Fruit fly (Drosophila melanogaster) whole organism, embryonic: ENCODE measurements around the gene Grip75.

Experiments
- CG10979 ChIP-seq: fragments of 200-800 bp; sonication (Bioruptor generic); optimal IDR thresholded peaks from 2 replicates; lab custom pipeline; 2018; ENCODE audit warnings: missing biosample characterization, mild to moderate bottlenecking, missing genetic modification characterization, moderate library complexity
- CG11695 ChIP-seq: fragments of 200-800 bp; sonication (Bioruptor generic); IDR thresholded peaks from 3 replicates; pipeline ENCODE4 v1.3.6; 2022; ENCODE audit warnings: missing biosample characterization, missing genetic modification characterization
- CG15011 ChIP-seq: fragments of 200-800 bp; sonication (Bioruptor generic); optimal IDR thresholded peaks from 3 replicates; lab custom pipeline; 2018; ENCODE audit warnings: missing biosample characterization, mild to moderate bottlenecking, missing genetic modification characterization
- CG1529 ChIP-seq: fragments of 200-800 bp; sonication (Bioruptor generic); optimal IDR thresholded peaks from 3 replicates; lab custom pipeline; 2018; ENCODE audit warnings: missing biosample characterization, missing genetic modification characterization
- CG15514 ChIP-seq: fragments of 200-800 bp; sonication (Bioruptor generic); optimal IDR thresholded peaks from 3 replicates; lab custom pipeline; 2017; ENCODE audit warnings: missing biosample characterization, missing genetic modification characterization, mild to moderate bottlenecking, moderate library complexity, missing genetic modification reagents
- CG16813 ChIP-seq: fragments of 200-800 bp; sonication (Bioruptor generic); IDR thresholded peaks from 3 replicates; pipeline ENCODE4 v1.3.6; 2022; ENCODE audit warnings: missing biosample characterization, missing genetic modification characterization; ENCODE audit not compliant: partially characterized antibody
- CG17186 ChIP-seq: fragments of 200-800 bp; sonication (Bioruptor generic); optimal IDR thresholded peaks from 3 replicates; lab custom pipeline; 2017; ENCODE audit warnings: missing biosample characterization, missing genetic modification reagents, missing genetic modification characterization
- CG17802 ChIP-seq: fragments of 200-800 bp; sonication (Bioruptor generic); optimal IDR thresholded peaks from 2 replicates; lab custom pipeline; 2018; ENCODE audit warnings: missing biosample characterization, mild to moderate bottlenecking, missing genetic modification characterization, moderate library complexity
- CG18619 ChIP-seq: fragments of 200-800 bp; sonication (Bioruptor generic); optimal IDR thresholded peaks from 3 replicates; lab custom pipeline; 2017; ENCODE audit warnings: missing biosample characterization, mild to moderate bottlenecking, missing genetic modification characterization
- CG2199 ChIP-seq: fragments of 200-800 bp; sonication (Bioruptor generic); IDR thresholded peaks from 3 replicates; pipeline ENCODE4 v1.3.6; 2022; ENCODE audit warnings: missing biosample characterization, missing genetic modification characterization
- CG2889 ChIP-seq: fragments of 200-800 bp; sonication (Bioruptor generic); IDR thresholded peaks from 3 replicates; pipeline ENCODE4 v1.3.6; 2022; ENCODE audit warnings: missing biosample characterization, missing genetic modification characterization
- CG30403 ChIP-seq: fragments of 200-800 bp; sonication (Bioruptor generic); optimal IDR thresholded peaks from 3 replicates; lab custom pipeline; 2016; ENCODE audit warnings: missing biosample characterization, missing genetic modification characterization
- CG31441 ChIP-seq: fragments of 200-800 bp; sonication (Bioruptor generic); IDR thresholded peaks from 2 replicates; pipeline ENCODE4 v1.3.6; 2022; ENCODE audit warnings: missing biosample characterization, missing genetic modification characterization
- CG32767 ChIP-seq: fragments of 200-800 bp; sonication (Bioruptor generic); IDR thresholded peaks from 2 replicates; pipeline ENCODE4 v1.3.6; 2022; ENCODE audit warnings: missing biosample characterization, missing genetic modification characterization
- CG3847 ChIP-seq: fragments of 200-800 bp; sonication (Bioruptor generic); IDR thresholded peaks from 2 replicates; pipeline ENCODE4 v1.3.6; 2022; ENCODE audit warnings: missing biosample characterization, missing genetic modification characterization
- CG7357 ChIP-seq: fragments of 200-800 bp; sonication (Bioruptor generic); IDR thresholded peaks from 3 replicates; pipeline ENCODE4 v1.3.6; 2022; ENCODE audit warnings: missing biosample characterization, missing genetic modification characterization
- CG8359 ChIP-seq: fragments of 200-800 bp; sonication (Bioruptor generic); optimal IDR thresholded peaks from 2 replicates; lab custom pipeline; 2017; ENCODE audit warnings: missing biosample characterization, mild to moderate bottlenecking, missing genetic modification characterization, borderline replicate concordance
- CG8478 ChIP-seq: fragments of >200 bp; optimal IDR thresholded peaks from 2 replicates; lab custom pipeline; 2018
- CG8944 ChIP-seq: fragments of 200-800 bp; sonication (Bioruptor generic); optimal IDR thresholded peaks from 3 replicates; lab custom pipeline; 2016; ENCODE audit warnings: missing biosample characterization, missing genetic modification characterization
- CG9876 ChIP-seq: fragments of 200-800 bp; sonication (Bioruptor generic); optimal IDR thresholded peaks from 2 replicates; lab custom pipeline; 2016; ENCODE audit warnings: missing biosample characterization, missing genetic modification characterization
- CHES-1-like ChIP-seq: fragments of 200-800 bp; sonication (Bioruptor generic); optimal IDR thresholded peaks from 2 replicates; lab custom pipeline; 2016; ENCODE audit warnings: missing biosample characterization, missing genetic modification characterization
- D19B ChIP-seq: fragments of 200-800 bp; sonication (Bioruptor generic); optimal IDR thresholded peaks from 2 replicates; lab custom pipeline; 2017; ENCODE audit warnings: missing biosample characterization, mild to moderate bottlenecking, missing genetic modification characterization
- Dad ChIP-seq: fragments of 200-800 bp; sonication (Bioruptor generic); optimal IDR thresholded peaks from 3 replicates; lab custom pipeline; 2016; ENCODE audit warnings: missing biosample characterization, missing genetic modification characterization
- Doc2 ChIP-seq: fragments of 200-800 bp; sonication (Bioruptor generic); IDR thresholded peaks from 2 replicates; pipeline ENCODE4 v1.3.6; 2022; ENCODE audit warnings: missing biosample characterization, missing genetic modification characterization
- Doc3 ChIP-seq: fragments of 200-800 bp; sonication (Bioruptor generic); IDR thresholded peaks from 3 replicates; pipeline ENCODE4 v1.3.6; 2022; ENCODE audit warnings: missing biosample characterization, missing genetic modification characterization; ENCODE audit not compliant: partially characterized antibody
- Hr51 ChIP-seq, 2 experiments: fragments of 200-800 bp; sonication (Bioruptor generic); optimal IDR thresholded peaks; 2 replicates in 1 of 2; 3 replicates in 1 of 2; lab custom pipeline; 2016 to 2018; ENCODE audit warnings: missing biosample characterization in 2 of 2, missing genetic modification characterization in 2 of 2, mild to moderate bottlenecking in 1 of 2, moderate library complexity in 1 of 2
- Mad ChIP-seq: fragments of 200-800 bp; sonication (Bioruptor generic); optimal IDR thresholded peaks from 2 replicates; lab custom pipeline; 2016; ENCODE audit warnings: missing biosample characterization, missing genetic modification characterization
- NfI ChIP-seq: fragments of 200-800 bp; sonication (Bioruptor generic); optimal IDR thresholded peaks from 3 replicates; lab custom pipeline; 2018; ENCODE audit warnings: missing biosample characterization, mild to moderate bottlenecking, missing genetic modification characterization, moderate library complexity
- Xbp1 ChIP-seq: fragments of 200-800 bp; sonication (Bioruptor generic); optimal IDR thresholded peaks from 3 replicates; lab custom pipeline; 2016; ENCODE audit warnings: missing biosample characterization, mild to moderate bottlenecking, missing genetic modification characterization
- YL-1 ChIP-seq: fragments of 200-800 bp; sonication (Bioruptor generic); optimal IDR thresholded peaks from 3 replicates; lab custom pipeline; 2017; ENCODE audit warnings: missing biosample characterization, mild to moderate bottlenecking, missing genetic modification characterization
- al ChIP-seq: fragments of 200-800 bp; sonication (Bioruptor generic); IDR thresholded peaks from 2 replicates; pipeline ENCODE4 v1.3.6; 2022; ENCODE audit warnings: missing biosample characterization, missing genetic modification characterization
- ap ChIP-seq: fragments of 200-800 bp; sonication (Bioruptor generic); IDR thresholded peaks from 2 replicates; pipeline ENCODE4 v1.3.6; 2022; ENCODE audit warnings: missing biosample characterization, missing genetic modification characterization
- az2 ChIP-seq: fragments of 200-800 bp; sonication (Bioruptor generic); optimal IDR thresholded peaks from 3 replicates; lab custom pipeline; 2016; ENCODE audit warnings: missing biosample characterization, missing genetic modification characterization
- br ChIP-seq: fragments of >200 bp; optimal IDR thresholded peaks from 2 replicates; lab custom pipeline; 2017
- chinmo ChIP-seq: fragments of 200-800 bp; sonication (Bioruptor generic); IDR thresholded peaks from 4 replicates; pipeline ENCODE4 v1.3.6; 2022; ENCODE audit warnings: missing biosample characterization, missing genetic modification characterization; ENCODE audit not compliant: partially characterized antibody
- chm ChIP-seq: fragments of 200-800 bp; sonication (Bioruptor generic); IDR thresholded peaks from 2 replicates; pipeline ENCODE4 v1.3.6; 2022; ENCODE audit warnings: missing biosample characterization, missing genetic modification characterization
- corto ChIP-seq: fragments of 200-800 bp; sonication (Bioruptor generic); optimal IDR thresholded peaks from 2 replicates; lab custom pipeline; 2016; ENCODE audit warnings: missing biosample characterization, mild to moderate bottlenecking, missing genetic modification characterization, moderate library complexity
- crc ChIP-seq: fragments of 200-800 bp; sonication (Bioruptor generic); optimal IDR thresholded peaks from 2 replicates; lab custom pipeline; 2016; ENCODE audit warnings: missing biosample characterization, missing genetic modification characterization
- dati ChIP-seq: fragments of 200-800 bp; sonication (Bioruptor generic); IDR thresholded peaks from 2 replicates; pipeline ENCODE4 v1.3.6; 2022; ENCODE audit warnings: missing biosample characterization, missing genetic modification characterization
- en ChIP-seq: fragments of 200-800 bp; sonication (Bioruptor generic); optimal IDR thresholded peaks from 2 replicates; lab custom pipeline; 2016; ENCODE audit warnings: missing biosample characterization, missing genetic modification characterization
- grn ChIP-seq: fragments of 200-800 bp; sonication (Bioruptor generic); optimal IDR thresholded peaks from 3 replicates; lab custom pipeline; 2017; ENCODE audit warnings: missing biosample characterization, missing genetic modification characterization
- hb ChIP-seq: fragments of 200-800 bp; sonication (Bioruptor generic); IDR thresholded peaks from 3 replicates; pipeline ENCODE4 v1.3.6; 2022; ENCODE audit warnings: missing biosample characterization, missing genetic modification characterization; ENCODE audit not compliant: partially characterized antibody
- her ChIP-seq: fragments of 200-800 bp; sonication (Bioruptor generic); optimal IDR thresholded peaks from 2 replicates; lab custom pipeline; 2016; ENCODE audit warnings: missing biosample characterization, missing genetic modification characterization
- knrl ChIP-seq: fragments of 200-800 bp; sonication (Bioruptor generic); IDR thresholded peaks from 3 replicates; pipeline ENCODE4 v1.3.6; 2022; ENCODE audit warnings: missing biosample characterization, missing genetic modification characterization; ENCODE audit not compliant: partially characterized antibody
- lab ChIP-seq: fragments of 200-800 bp; sonication (Bioruptor generic); optimal IDR thresholded peaks from 3 replicates; lab custom pipeline; 2017; ENCODE audit warnings: missing biosample characterization, missing genetic modification characterization, mild to moderate bottlenecking, moderate library complexity, missing genetic modification reagents
- pnt ChIP-seq: fragments of 200-800 bp; sonication (Bioruptor generic); optimal IDR thresholded peaks from 3 replicates; lab custom pipeline; 2016; ENCODE audit warnings: missing biosample characterization, missing genetic modification characterization
- rib ChIP-seq: fragments of 200-800 bp; sonication (Bioruptor generic); IDR thresholded peaks from 2 replicates; pipeline ENCODE4 v1.3.6; 2022; ENCODE audit warnings: missing biosample characterization, missing genetic modification characterization
- sens-2 ChIP-seq: fragments of 200-800 bp; sonication (Bioruptor generic); IDR thresholded peaks from 2 replicates; pipeline ENCODE4 v1.3.6; 2022; ENCODE audit warnings: missing biosample characterization, missing genetic modification characterization
- sr ChIP-seq: fragments of 200-800 bp; sonication (Bioruptor generic); IDR thresholded peaks from 3 replicates; pipeline ENCODE4 v1.3.6; 2022; ENCODE audit warnings: missing biosample characterization, missing genetic modification characterization
- ssp ChIP-seq: fragments of 200-800 bp; sonication (Bioruptor generic); IDR thresholded peaks from 2 replicates; pipeline ENCODE4 v1.3.6; 2022; ENCODE audit warnings: missing biosample characterization, missing genetic modification characterization
- usp ChIP-seq: fragments of >200 bp; optimal IDR thresholded peaks from 2 replicates; lab custom pipeline; 2017; ENCODE audit warnings: missing biosample characterization, missing genetic modification characterization
- wdn ChIP-seq: fragments of 200-800 bp; sonication (Bioruptor generic); IDR thresholded peaks from 2 replicates; pipeline ENCODE4 v1.3.6; 2022; ENCODE audit warnings: missing biosample characterization, missing genetic modification characterization

The Grip75 gene

DNA sequence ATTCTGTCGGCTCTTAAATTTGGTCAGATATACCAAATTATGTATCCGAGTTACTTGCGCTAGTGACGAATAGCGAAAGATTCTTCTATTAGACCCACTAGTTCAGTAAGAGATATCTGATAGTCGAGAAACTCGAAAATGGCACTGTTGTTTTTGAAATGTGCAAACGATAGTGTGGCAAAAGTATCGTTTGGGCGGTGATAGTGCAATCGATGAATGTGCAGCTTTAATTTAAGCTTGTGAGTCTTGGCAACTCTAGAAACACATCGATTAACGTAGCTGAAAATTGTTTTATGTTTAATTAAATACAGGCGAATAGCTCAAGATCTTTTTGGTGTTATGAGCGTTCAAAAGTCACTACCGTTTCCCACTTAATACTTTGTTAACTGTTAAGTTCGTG is 45.8 kb upstream of the Grip75 start, which contains the start of gene STUB1 (continued):
- TF ChIP-seq her (GFP tag; lab: Kevin White, UChicago) (peak; percentile 36), en (no peak), ap (GFP tag; lab: Robert Waterston, UW) (no peak), CG16813 (GFP tag; lab: Robert Waterston, UW) (peak; percentile 93), CG2199 (0 out of 3 replicates have a peak, but pooled peaks have one; percentile 44), hb (GFP tag; lab: Robert Waterston, UW) (peak; percentile 99), CG15514 (peak; percentile 67), CG17186 (GFP tag; lab: Kevin White, UChicago) (peak; percentile 63), dati (GFP tag; lab: Robert Waterston, UW) (no peak), al (GFP tag; lab: Robert Waterston, UW) (no peak), Xbp1 (GFP tag; lab: Kevin White, UChicago) (peak; percentile 16), CG2889 (no peak), lab (no peak), Doc3 (peak; percentile 97)

dm6 chr2L:10439174-10439573 is 43.9 kb upstream of the Grip75 start, which contains the start of gene Nse4:
Nse4 (plus strand) TSS chr2L:10439440.
- TF ChIP-seq CG8478 (lab: Kevin White, UChicago) (no peak), Hr51 (GFP tag; optimal IDR thresholded peaks at IDR 0.05; lab: Kevin White, UChicago) (no peak), CG7357 (peak; percentile 85), NfI (no peak), CG32767 (no peak), CG17802 (peak; percentile 41), Doc2 (GFP tag; lab: Robert Waterston, UW) (no peak), grn (GFP tag; lab: Kevin White, UChicago) (no peak), CG1529 (GFP tag; lab: Kevin White, UChicago) (no peak), ssp (GFP tag; lab: Robert Waterston, UW) (peak; percentile 95), knrl (peak; percentile 71), CHES-1-like (GFP tag; lab: Kevin White, UChicago) (no peak), CG11695 (GFP tag; lab: Robert Waterston, UW) (no peak), Mad (no peak), CG30403 (GFP tag; lab: Kevin White, UChicago) (no peak), D19B (GFP tag; lab: Kevin White, UChicago) (no peak), CG31441 (GFP tag; lab: Robert Waterston, UW) (no peak), YL-1 (GFP tag; lab: Kevin White, UChicago) (no peak), CG9876 (GFP tag; lab: Kevin White, UChicago) (no peak), br (lab: Kevin White, UChicago) (no peak), rib (GFP tag; lab: Robert Waterston, UW) (no peak), chm (no peak), CG15011 (GFP tag; lab: Kevin White, UChicago) (no peak), CG18619 (GFP tag; lab: Kevin White, UChicago) (no peak), sr (GFP tag; lab: Robert Waterston, UW) (no peak), corto (GFP tag; lab: Kevin White, UChicago) (no peak), CG10979 (tag; lab: Kevin White, UChicago) (no peak), CG8944 (GFP tag; lab: Kevin White, UChicago) (no peak), CG8359 (GFP tag; lab: Kevin White, UChicago) (no peak), crc (GFP tag; lab: Kevin White, UChicago) (no peak), CG3847 (GFP tag; lab: Robert Waterston, UW) (no peak), en (no peak), usp (no peak), pnt (GFP tag; lab: Kevin White, UChicago) (no peak), az2 (no peak), sens-2 (GFP tag; lab: Robert Waterston, UW) (no peak), chinmo (peak; percentile 85; the same call in 2 of the 4 replicates), Dad (no peak), wdn (GFP tag; lab: Robert Waterston, UW) (no peak)
